Fruit fly (Drosophila melanogaster) whole organism, embryonic: ENCODE measurements around the gene Amacr.

Source experiments
- B-H2 ChIP-seq: fragments of 200-800 bp; sonication (Bioruptor generic); optimal IDR thresholded peaks from 2 replicates; lab custom pipeline; 2018; ENCODE audit warnings: missing biosample characterization, mild to moderate bottlenecking, missing genetic modification characterization
- Bteb2 ChIP-seq: fragments of 200-800 bp; sonication (Bioruptor generic); optimal IDR thresholded peaks from 2 replicates; lab custom pipeline; 2016; ENCODE audit warnings: missing biosample characterization, missing genetic modification characterization
- CG10209 ChIP-seq: fragments of 200-800 bp; sonication (Bioruptor generic); optimal IDR thresholded peaks from 3 replicates; lab custom pipeline; 2017; ENCODE audit warnings: missing biosample characterization, mild to moderate bottlenecking, missing genetic modification characterization, missing genetic modification reagents
- CG10462 ChIP-seq: fragments of 200-800 bp; sonication (Bioruptor generic); optimal IDR thresholded peaks from 2 replicates; lab custom pipeline; 2016; ENCODE audit warnings: missing biosample characterization, missing genetic modification characterization
- CG10565 ChIP-seq: fragments of 200-800 bp; sonication (Bioruptor generic); optimal IDR thresholded peaks from 3 replicates; lab custom pipeline; 2016; ENCODE audit warnings: missing biosample characterization, mild to moderate bottlenecking, missing genetic modification characterization
- CG10654 ChIP-seq: fragments of 200-800 bp; sonication (Bioruptor generic); optimal IDR thresholded peaks from 2 replicates; lab custom pipeline; 2016; ENCODE audit warnings: missing biosample characterization, missing genetic modification characterization
- CG11085 ChIP-seq: fragments of 200-800 bp; sonication (Bioruptor generic); IDR thresholded peaks from 2 replicates; pipeline ENCODE4 v1.3.6; 2022; ENCODE audit warnings: missing biosample characterization, missing genetic modification characterization
- CG12155 ChIP-seq: fragments of 200-800 bp; sonication (Bioruptor generic); optimal IDR thresholded peaks from 3 replicates; lab custom pipeline; 2016; ENCODE audit warnings: missing biosample characterization, missing genetic modification characterization
- CG13123 ChIP-seq: fragments of 200-800 bp; sonication (Bioruptor generic); optimal IDR thresholded peaks from 2 replicates; lab custom pipeline; 2016; ENCODE audit warnings: missing biosample characterization, missing genetic modification characterization
- CG13287 ChIP-seq: fragments of 200-800 bp; sonication (Bioruptor generic); IDR thresholded peaks from 2 replicates; pipeline ENCODE4 v1.3.6; 2022; ENCODE audit warnings: missing biosample characterization, missing genetic modification characterization; ENCODE audit not compliant: partially characterized antibody
- CG16813 ChIP-seq: fragments of 200-800 bp; sonication (Bioruptor generic); IDR thresholded peaks from 3 replicates; pipeline ENCODE4 v1.3.6; 2022; ENCODE audit warnings: missing biosample characterization, missing genetic modification characterization; ENCODE audit not compliant: partially characterized antibody
- CG17612 ChIP-seq: fragments of 200-800 bp; sonication (Bioruptor generic); IDR thresholded peaks from 2 replicates; pipeline ENCODE4 v1.3.6; 2022; ENCODE audit warnings: missing biosample characterization, missing genetic modification characterization
- CG18599 ChIP-seq: fragments of 200-800 bp; sonication (Bioruptor generic); optimal IDR thresholded peaks from 3 replicates; lab custom pipeline; 2017; ENCODE audit warnings: missing biosample characterization, missing genetic modification characterization, mild to moderate bottlenecking, moderate library complexity, missing genetic modification reagents
- CG30020 ChIP-seq: fragments of 200-800 bp; optimal IDR thresholded peaks from 2 replicates; lab custom pipeline; 2019; ENCODE audit warnings: missing biosample characterization, mild to moderate bottlenecking, missing genetic modification characterization, moderate library complexity
- CG4820 ChIP-seq: fragments of 200-800 bp; sonication (Bioruptor generic); optimal IDR thresholded peaks from 3 replicates; lab custom pipeline; 2016; ENCODE audit warnings: missing biosample characterization, missing genetic modification characterization
- CG6813 ChIP-seq: fragments of 200-800 bp; sonication (Bioruptor generic); optimal IDR thresholded peaks from 2 replicates; lab custom pipeline; 2017; ENCODE audit warnings: missing biosample characterization, missing genetic modification characterization, mild to moderate bottlenecking, moderate library complexity, missing genetic modification reagents
- CG7786 ChIP-seq: fragments of 200-800 bp; sonication (Bioruptor generic); optimal IDR thresholded peaks from 2 replicates; lab custom pipeline; 2016; ENCODE audit warnings: missing biosample characterization, missing genetic modification characterization
- CG7987 ChIP-seq: fragments of 200-800 bp; sonication (Bioruptor generic); optimal IDR thresholded peaks from 2 replicates; lab custom pipeline; 2018; ENCODE audit warnings: missing biosample characterization, mild to moderate bottlenecking, missing genetic modification characterization, moderate library complexity
- CG8359 ChIP-seq: fragments of 200-800 bp; sonication (Bioruptor generic); optimal IDR thresholded peaks from 2 replicates; lab custom pipeline; 2017; ENCODE audit warnings: missing biosample characterization, mild to moderate bottlenecking, missing genetic modification characterization, borderline replicate concordance
- CG8388 ChIP-seq: fragments of 200-800 bp; sonication (Bioruptor generic); optimal IDR thresholded peaks from 2 replicates; lab custom pipeline; 2019; ENCODE audit warnings: missing biosample characterization, mild to moderate bottlenecking, missing genetic modification characterization, moderate library complexity
- CG8478 ChIP-seq: fragments of >200 bp; optimal IDR thresholded peaks from 2 replicates; lab custom pipeline; 2018
- CG9727 ChIP-seq: fragments of 200-800 bp; sonication (Bioruptor generic); optimal IDR thresholded peaks from 3 replicates; lab custom pipeline; 2017; ENCODE audit warnings: missing biosample characterization, mild to moderate bottlenecking, missing genetic modification characterization
- Gsc ChIP-seq: fragments of 200-800 bp; sonication (Bioruptor generic); IDR thresholded peaks from 2 replicates; pipeline ENCODE4 v1.3.6; 2022; ENCODE audit warnings: missing biosample characterization, missing genetic modification characterization
- Lhr ChIP-seq: fragments of 200-800 bp; sonication (Bioruptor generic); optimal IDR thresholded peaks from 3 replicates; lab custom pipeline; 2017; ENCODE audit warnings: mild to moderate bottlenecking, missing biosample characterization, missing genetic modification reagents, missing genetic modification characterization
- NFAT ChIP-seq: fragments of 200-800 bp; sonication (Bioruptor generic); IDR thresholded peaks from 2 replicates; pipeline ENCODE4 v1.3.6; 2022; ENCODE audit warnings: missing biosample characterization, missing genetic modification characterization
- Rfx ChIP-seq: fragments of 200-800 bp; sonication (Bioruptor generic); IDR thresholded peaks from 2 replicates; pipeline ENCODE4 v1.3.6; 2022; ENCODE audit warnings: missing biosample characterization, missing genetic modification characterization
- Rx ChIP-seq: fragments of 200-800 bp; sonication (Bioruptor generic); IDR thresholded peaks from 2 replicates; pipeline ENCODE4 v1.3.6; 2022; ENCODE audit warnings: missing biosample characterization, missing genetic modification characterization
- Sry-δ ChIP-seq: fragments of 200-800 bp; sonication (Bioruptor generic); optimal IDR thresholded peaks from 2 replicates; lab custom pipeline; 2016; ENCODE audit warnings: missing biosample characterization, missing genetic modification characterization
- Stat92E ChIP-seq, 3 experiments: fragments of >200 bp in 2 of 3; fragments of 200-800 bp in 1 of 3; sonication (Bioruptor generic) in 1 of 3; optimal IDR thresholded peaks; 2 replicates each; lab custom pipeline; 2017 to 2019; ENCODE audit warnings: missing biosample characterization in 3 of 3, missing genetic modification characterization in 3 of 3, mild to moderate bottlenecking in 1 of 3, moderate library complexity in 1 of 3
- Xrp1 ChIP-seq: fragments of 200-800 bp; sonication (Bioruptor generic); IDR thresholded peaks from 2 replicates; pipeline ENCODE4 v1.3.6; 2022; ENCODE audit warnings: missing biosample characterization, missing genetic modification characterization
- al ChIP-seq: fragments of 200-800 bp; sonication (Bioruptor generic); IDR thresholded peaks from 2 replicates; pipeline ENCODE4 v1.3.6; 2022; ENCODE audit warnings: missing biosample characterization, missing genetic modification characterization
- ap ChIP-seq: fragments of 200-800 bp; sonication (Bioruptor generic); IDR thresholded peaks from 2 replicates; pipeline ENCODE4 v1.3.6; 2022; ENCODE audit warnings: missing biosample characterization, missing genetic modification characterization
- bowl ChIP-seq: fragments of 200-800 bp; sonication (Bioruptor generic); IDR thresholded peaks from 2 replicates; pipeline ENCODE4 v1.3.6; 2022; ENCODE audit warnings: missing biosample characterization, missing genetic modification characterization
- da ChIP-seq: fragments of 200-800 bp; sonication (Bioruptor generic); optimal IDR thresholded peaks from 2 replicates; lab custom pipeline; 2016; ENCODE audit warnings: missing biosample characterization, missing genetic modification characterization
- disco-r ChIP-seq: fragments of 200-800 bp; sonication (Bioruptor generic); optimal IDR thresholded peaks from 2 replicates; lab custom pipeline; 2016; ENCODE audit warnings: missing biosample characterization, missing genetic modification characterization
- ewg ChIP-seq: fragments of 200-800 bp; sonication (Bioruptor generic); optimal IDR thresholded peaks from 3 replicates; lab custom pipeline; 2017; ENCODE audit warnings: mild to moderate bottlenecking, missing biosample characterization, missing genetic modification reagents, missing genetic modification characterization
- gem ChIP-seq: fragments of 200-800 bp; sonication (Bioruptor generic); optimal IDR thresholded peaks from 2 replicates; lab custom pipeline; 2019; ENCODE audit warnings: missing biosample characterization, mild to moderate bottlenecking, missing genetic modification characterization, moderate library complexity
- lbe ChIP-seq: fragments of 200-800 bp; sonication (Bioruptor generic); optimal IDR thresholded peaks from 2 replicates; lab custom pipeline; 2016; ENCODE audit warnings: missing biosample characterization, mild to moderate bottlenecking, missing genetic modification characterization
- lilli ChIP-seq: fragments of 200-800 bp; sonication (Bioruptor generic); optimal IDR thresholded peaks from 3 replicates; lab custom pipeline; 2016; ENCODE audit warnings: missing biosample characterization, missing genetic modification characterization
- luna ChIP-seq: fragments of 200-800 bp; sonication (Bioruptor generic); optimal IDR thresholded peaks from 2 replicates; lab custom pipeline; 2016; ENCODE audit warnings: missing biosample characterization, missing genetic modification characterization
- mam ChIP-seq: fragments of 200-800 bp; sonication (Bioruptor generic); optimal IDR thresholded peaks from 3 replicates; lab custom pipeline; 2016; ENCODE audit warnings: missing biosample characterization, missing genetic modification characterization
- odd ChIP-seq: fragments of 200-800 bp; sonication (Bioruptor generic); optimal IDR thresholded peaks from 2 replicates; lab custom pipeline; 2017; ENCODE audit warnings: missing biosample characterization, mild to moderate bottlenecking, missing genetic modification characterization
- pita ChIP-seq: fragments of 200-800 bp; sonication (Bioruptor generic); optimal IDR thresholded peaks from 2 replicates; lab custom pipeline; 2017; ENCODE audit warnings: missing biosample characterization, mild to moderate bottlenecking, missing genetic modification characterization
- repo ChIP-seq: fragments of 200-800 bp; sonication (Bioruptor generic); optimal IDR thresholded peaks from 2 replicates; lab custom pipeline; 2016; ENCODE audit warnings: missing biosample characterization, missing genetic modification characterization
- sim ChIP-seq: fragments of 200-800 bp; sonication (Bioruptor generic); IDR thresholded peaks from 2 replicates; pipeline ENCODE4 v1.3.6; 2022; ENCODE audit warnings: missing biosample characterization, missing genetic modification characterization
- sr ChIP-seq: fragments of 200-800 bp; sonication (Bioruptor generic); IDR thresholded peaks from 3 replicates; pipeline ENCODE4 v1.3.6; 2022; ENCODE audit warnings: missing biosample characterization, missing genetic modification characterization
- stwl ChIP-seq: fragments of 200-800 bp; sonication (Bioruptor generic); optimal IDR thresholded peaks from 3 replicates; lab custom pipeline; 2018; ENCODE audit warnings: missing biosample characterization, mild to moderate bottlenecking, missing genetic modification characterization, moderate library complexity
- tin ChIP-seq: fragments of 200-800 bp; sonication (Bioruptor generic); optimal IDR thresholded peaks from 3 replicates; lab custom pipeline; 2016; ENCODE audit warnings: missing biosample characterization, missing genetic modification characterization
- zfh1 ChIP-seq: fragments of 200-800 bp; sonication (Bioruptor generic); IDR thresholded peaks from 3 replicates; pipeline ENCODE4 v1.3.6; 2022; ENCODE audit warnings: missing biosample characterization, missing genetic modification characterization

Amacr gene

DNA sequence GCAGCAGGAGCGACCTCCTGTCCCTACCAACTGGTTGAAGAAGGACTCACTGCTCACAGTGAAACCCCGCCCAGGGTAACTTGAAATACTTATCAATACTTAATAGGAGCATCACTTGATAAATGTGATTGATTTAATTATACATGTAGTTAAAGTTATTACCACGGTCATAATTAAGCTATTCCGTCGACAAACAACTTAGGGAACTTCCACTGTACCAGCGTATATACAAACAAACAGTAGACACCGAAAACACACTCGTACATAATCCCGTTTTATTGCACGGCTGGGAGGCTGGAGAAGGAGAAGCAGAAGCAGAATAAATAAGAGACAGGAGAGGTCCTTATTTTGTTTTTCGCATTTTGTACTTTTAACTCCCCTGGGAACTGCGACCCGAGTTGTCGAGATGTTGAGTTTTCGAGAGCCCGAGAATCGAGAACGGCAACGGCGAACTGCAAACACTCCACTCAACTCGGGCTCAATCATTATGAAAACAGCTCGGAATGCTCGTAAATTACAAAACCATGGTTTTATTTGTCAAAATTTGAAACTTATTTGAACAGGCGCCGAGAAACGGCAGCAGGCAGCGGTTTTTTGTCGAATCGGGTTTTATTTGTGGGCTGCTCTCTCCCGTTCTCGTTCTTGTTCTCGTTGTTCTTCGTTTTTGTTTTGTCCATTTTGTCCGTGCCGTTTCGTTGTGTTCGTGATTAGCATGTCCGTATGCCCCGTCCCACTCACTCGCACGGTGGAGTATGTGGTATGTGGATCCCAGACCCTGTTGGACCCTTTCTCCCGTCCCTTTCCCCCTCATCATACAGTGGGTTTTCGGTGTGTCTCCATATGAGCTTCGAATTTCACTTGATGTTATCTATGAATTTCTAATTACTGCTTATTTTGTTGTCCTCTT is 48.1 kb upstream of the Amacr start (continued):
- peak; percentile 87 for TF ChIP-seq lilli (GFP tag; lab: Kevin White, UChicago)
- no peak for TF ChIP-seq CG8359 (GFP tag; lab: Kevin White, UChicago)
- TF ChIP-seq Rx (GFP tag; lab: Robert Waterston, UW), result peak; percentile 60; the same call in 1 of the 2 replicates
- peak; percentile 48 for TF ChIP-seq CG13123 (GFP tag; lab: Kevin White, UChicago)
- TF ChIP-seq CG16813 (GFP tag; lab: Robert Waterston, UW), result no peak
- TF ChIP-seq CG8388 (GFP tag; lab: Kevin White, UChicago), result peak; percentile 36
- peak; percentile 37 for TF ChIP-seq Sry-δ
- no peak for TF ChIP-seq CG13287 (GFP tag; lab: Robert Waterston, UW)
- TF ChIP-seq CG18599, result peak; percentile 96
- TF ChIP-seq CG9727 (GFP tag; lab: Kevin White, UChicago), result peak; percentile 86
- TF ChIP-seq disco-r (GFP tag; lab: Kevin White, UChicago), result peak; percentile 63
- TF ChIP-seq CG10654, result peak; percentile 39
- no peak for TF ChIP-seq pita (GFP tag; lab: Kevin White, UChicago)
- peak; percentile 26 for TF ChIP-seq ewg
- TF ChIP-seq CG12155, result peak; percentile 78
- TF ChIP-seq Bteb2 (GFP tag; lab: Kevin White, UChicago), result peak; percentile 69
- TF ChIP-seq Xrp1 (GFP tag; lab: Robert Waterston, UW), result peak; percentile 82
- peak; percentile 88 for TF ChIP-seq CG7786 (GFP tag; lab: Kevin White, UChicago)
- peak; percentile 87 for TF ChIP-seq Rfx (GFP tag; lab: Robert Waterston, UW)
- TF ChIP-seq gem (tag; lab: Kevin White, UChicago), result peak; percentile 81
- peak; percentile 40 for TF ChIP-seq odd (GFP tag; lab: Kevin White, UChicago)
- TF ChIP-seq Gsc (GFP tag; lab: Robert Waterston, UW), result no peak
- peak; percentile 44 for TF ChIP-seq CG4820 (GFP tag; lab: Kevin White, UChicago)
- peak; percentile 73 for TF ChIP-seq CG6813 (GFP tag; lab: Kevin White, UChicago)
- TF ChIP-seq lbe, result peak; percentile 96
- TF ChIP-seq NFAT (GFP tag; lab: Robert Waterston, UW), result peak; percentile 73
- no peak for TF ChIP-seq stwl
- peak; percentile 43 for TF ChIP-seq da
- TF ChIP-seq Lhr (GFP tag; lab: Kevin White, UChicago), result no peak
- peak; percentile 62; the same call in 1 of the 2 replicates for TF ChIP-seq al (GFP tag; lab: Robert Waterston, UW)
- peak; percentile 76 for TF ChIP-seq CG10209
- no peak for TF ChIP-seq CG30020 (tag; lab: Kevin White, UChicago)
- TF ChIP-seq CG7987 (GFP tag; lab: Kevin White, UChicago), result peak; percentile 53
- TF ChIP-seq CG8478 (lab: Kevin White, UChicago), result no peak
- TF ChIP-seq mam, result peak; percentile 89
- 0 out of 2 replicates have a peak, but pooled peaks have one; percentile 22 for TF ChIP-seq ap
- peak; percentile 38 for TF ChIP-seq CG10462
- no peak for TF ChIP-seq CG10565 (GFP tag; lab: Kevin White, UChicago)
- TF ChIP-seq repo, result peak; percentile 36
- TF ChIP-seq sr (GFP tag; lab: Robert Waterston, UW), result no peak
- TF ChIP-seq sim, result no peak; the same call in 1 of the 2 replicates
- TF ChIP-seq CG11085, result peak; percentile 69
- 0 out of 2 replicates have a peak, but pooled peaks have one; percentile 14 for TF ChIP-seq CG17612
- peak; percentile 9; the same call in 1 of the 2 replicates for TF ChIP-seq bowl
- peak; percentile 68 for TF ChIP-seq tin (GFP tag; lab: Kevin White, UChicago)
- TF ChIP-seq zfh1, result peak; percentile 85
- no peak for TF ChIP-seq Stat92E (GFP tag; optimal IDR thresholded peaks at IDR 0.05; lab: Kevin White, UChicago)
- TF ChIP-seq B-H2 (GFP tag; lab: Kevin White, UChicago), result peak; percentile 78
- peak; percentile 62 for TF ChIP-seq luna
